Fruit fly (Drosophila melanogaster) S2 (cell line): ENCODE results near the gene FBXO11.

Experiments
- CG8478 ChIP-seq: fragments of >200 bp; optimal IDR thresholded peaks from 2 replicates; lab custom pipeline; 2018
- CTCF ChIP-seq, 2 experiments: fragments of >200 bp; optimal IDR thresholded peaks; 2 replicates each; lab custom pipeline; 2018

DNA sequence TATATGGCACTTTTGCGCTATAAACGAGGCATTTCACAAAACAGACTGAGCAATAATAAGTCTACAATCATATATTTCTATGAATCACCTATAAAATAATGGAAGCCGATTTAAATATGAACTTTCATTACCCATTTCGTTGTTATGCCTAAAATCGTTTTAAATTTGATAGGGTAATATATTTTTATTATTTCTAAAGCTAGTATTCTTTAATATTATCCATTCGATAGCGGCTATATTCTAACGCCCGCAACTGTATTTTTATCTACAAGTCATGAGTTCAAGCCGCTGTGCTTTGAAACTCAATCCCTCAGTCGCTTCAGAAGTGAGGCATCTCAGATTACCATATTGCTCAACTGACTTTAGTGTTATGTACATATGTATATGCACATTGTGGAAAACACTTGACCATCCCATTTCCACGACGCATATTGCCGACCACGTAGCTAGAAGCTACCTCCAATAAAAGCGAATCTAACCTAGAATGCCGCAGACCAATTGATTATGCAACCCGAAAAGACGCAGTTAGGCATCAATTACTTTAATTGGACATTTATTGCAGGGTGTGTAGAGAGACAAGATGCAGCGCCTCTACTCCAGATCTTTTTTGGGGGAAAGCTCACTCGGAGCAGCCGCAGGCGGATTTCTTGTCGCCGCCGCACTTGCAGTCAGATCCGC, 25.8 kb downstream of the FBXO11 start:
- TF ChIP-seq CG8478 (lab: Kevin White, UChicago) = no peak
- no peak for TF ChIP-seq CTCF (optimal IDR thresholded peaks at IDR 0.05; lab: Kevin White, UChicago)
